Worm (Caenorhabditis elegans): ENCODE measurements around the gene F13H8.11.
A peak's percentile ranks its signal among the peaks of the same experiment; 100 is the strongest.

The F13H8.11 gene

ce11 chrII:6269805-6270414, 10.1 kb upstream of the F13H8.11 start, which contains the start of gene F13H8.2 (continued):
- no peak for TF ChIP-seq mml-1 (tag; optimal IDR thresholded peaks at IDR 0.05)
- no peak for TF ChIP-seq ZK546.5 (tag; optimal IDR thresholded peaks at IDR 0.05)
- peak; percentile 71 for TF ChIP-seq nhr-43 (tag; optimal IDR thresholded peaks at IDR 0.05; ENCODE audit: poor library complexity, severe bottlenecking)
- TF ChIP-seq snpc-4 (tag; optimal IDR thresholded peaks at IDR 0.05): peak; percentile 29
- TF ChIP-seq nhr-67 (tag; optimal IDR thresholded peaks at IDR 0.05): no peak
- TF ChIP-seq egl-5 (tag; optimal IDR thresholded peaks at IDR 0.05): peak; percentile 59
- TF ChIP-seq sea-2 (GFP tag; optimal IDR thresholded peaks at IDR 0.05): no peak
- TF ChIP-seq unc-62 (GFP tag; optimal IDR thresholded peaks at IDR 0.05): no peak
- TF ChIP-seq daf-12 (tag; optimal IDR thresholded peaks at IDR 0.05): no peak
- TF ChIP-seq aly-2 (tag; optimal IDR thresholded peaks at IDR 0.05): no peak
- TF ChIP-seq skn-1 (tag; optimal IDR thresholded peaks at IDR 0.05): no peak
- no peak for TF ChIP-seq ztf-4 (tag; optimal IDR thresholded peaks at IDR 0.05)
- no peak for TF ChIP-seq unc-39 (tag; optimal IDR thresholded peaks at IDR 0.05)
- peak; percentile 85 for TF ChIP-seq pha-4 (tag; optimal IDR thresholded peaks at IDR 0.05)

- no peak for TF ChIP-seq pqm-1 (tag; optimal IDR thresholded peaks at IDR 0.05)
- TF ChIP-seq nhr-67 (tag; optimal IDR thresholded peaks at IDR 0.05): no peak
- no peak for TF ChIP-seq nhr-77 (tag; optimal IDR thresholded peaks at IDR 0.05)
- TF ChIP-seq nhr-25 (tag; optimal IDR thresholded peaks at IDR 0.05): no peak
- TF ChIP-seq ceh-82 (tag; optimal IDR thresholded peaks at IDR 0.05): no peak
- TF ChIP-seq ztf-4 (tag; optimal IDR thresholded peaks at IDR 0.05): no peak
- TF ChIP-seq nhr-11 (tag; optimal IDR thresholded peaks at IDR 0.05): no peak
- no peak for TF ChIP-seq mdl-1 (tag; optimal IDR thresholded peaks at IDR 0.05)
- no peak for TF ChIP-seq lin-15B (tag; optimal IDR thresholded peaks at IDR 0.05)
- TF ChIP-seq lsy-12 (tag; optimal IDR thresholded peaks at IDR 0.05): no peak
- TF ChIP-seq ceh-28 (tag; optimal IDR thresholded peaks at IDR 0.05): no peak
- TF ChIP-seq nhr-28 (tag; optimal IDR thresholded peaks at IDR 0.05): no peak
- no peak for TF ChIP-seq unc-39 (tag; optimal IDR thresholded peaks at IDR 0.05)
Observed at ce11 chrII:6267983-6268382, 8.2 kb upstream of the F13H8.11 start, which contains the start of gene F13H8.8. TSS of gene F13H8.8 (minus strand) at chrII:6268083.

- no peak for TF ChIP-seq nhr-25 (tag; optimal IDR thresholded peaks at IDR 0.05)
- no peak for TF ChIP-seq elt-1 (tag; optimal IDR thresholded peaks at IDR 0.05)
- no peak for TF ChIP-seq sea-2 (GFP tag; optimal IDR thresholded peaks at IDR 0.05)
- no peak for TF ChIP-seq ceh-9 (tag; optimal IDR thresholded peaks at IDR 0.05)
- TF ChIP-seq nhr-237 (tag; optimal IDR thresholded peaks at IDR 0.05): no peak
- TF ChIP-seq fkh-2 (tag; optimal IDR thresholded peaks at IDR 0.05): no peak
- no peak for TF ChIP-seq nhr-77 (tag; optimal IDR thresholded peaks at IDR 0.05)
- no peak for TF ChIP-seq egl-27 (tag; optimal IDR thresholded peaks at IDR 0.05)
- TF ChIP-seq mml-1 (tag; optimal IDR thresholded peaks at IDR 0.05): no peak
- TF ChIP-seq nhr-43 (tag; optimal IDR thresholded peaks at IDR 0.05; ENCODE audit: poor library complexity, severe bottlenecking): no peak
Observed at ce11 chrII:6263685-6264084, 3.9 kb upstream of the F13H8.11 start, which contains the start of gene F13H8.3. TSS of gene F13H8.3 (plus strand) at chrII:6263985.

ce11 chrII:6262222-6262621, 2.4 kb upstream of the F13H8.11 start, which contains the start of gene F13H8.12:
TSS of gene F13H8.12 (plus strand) at chrII:6262522.
- no peak for TF ChIP-seq pha-4 (tag; optimal IDR thresholded peaks at IDR 0.05)
- no peak for TF ChIP-seq elt-1 (tag; optimal IDR thresholded peaks at IDR 0.05)
- no peak for TF ChIP-seq nhr-25 (tag; optimal IDR thresholded peaks at IDR 0.05)
- no peak for TF ChIP-seq lin-15B (tag; optimal IDR thresholded peaks at IDR 0.05)
- no peak for TF ChIP-seq pqm-1 (tag; optimal IDR thresholded peaks at IDR 0.05)
- no peak for TF ChIP-seq lsy-12 (tag; optimal IDR thresholded peaks at IDR 0.05)
- TF ChIP-seq sea-2 (GFP tag; optimal IDR thresholded peaks at IDR 0.05): no peak
- no peak for TF ChIP-seq nhr-77 (tag; optimal IDR thresholded peaks at IDR 0.05)
- TF ChIP-seq ceh-9 (tag; optimal IDR thresholded peaks at IDR 0.05): no peak
- no peak for TF ChIP-seq ceh-28 (tag; optimal IDR thresholded peaks at IDR 0.05)
- TF ChIP-seq lin-39 (tag; optimal IDR thresholded peaks at IDR 0.05): no peak

- no peak for TF ChIP-seq nhr-237 (tag; optimal IDR thresholded peaks at IDR 0.05)
- no peak for TF ChIP-seq lsy-12 (tag; optimal IDR thresholded peaks at IDR 0.05)
- no peak for TF ChIP-seq lin-15B (tag; optimal IDR thresholded peaks at IDR 0.05)
- TF ChIP-seq unc-62 (GFP tag; optimal IDR thresholded peaks at IDR 0.05): no peak
- TF ChIP-seq lin-39 (tag; optimal IDR thresholded peaks at IDR 0.05): no peak
- peak; percentile 54 for TF ChIP-seq pha-4 (tag; optimal IDR thresholded peaks at IDR 0.05)
- no peak for TF ChIP-seq ceh-28 (tag; optimal IDR thresholded peaks at IDR 0.05)
Observed at ce11 chrII:6260684-6261083, 863 bp upstream of the F13H8.11 start, which contains the start of gene nmgp-1. TSS of gene nmgp-1 (plus strand) at chrII:6260857.

Measured in whole organism, L3 larva.